Worm (Caenorhabditis elegans) whole organism, early embryonic: ENCODE data around the gene wrt-1.

Experiments
- B0310.2 ChIP-seq: sonication (generic microtip); optimal IDR thresholded peaks from 2 replicates; lab custom pipeline; 2016; ENCODE audit warnings: mild to moderate bottlenecking, missing genetic modification characterization, missing compliant biosample characterization
- ama-1 ChIP-seq: fragments of 150-350 bp; optimal IDR thresholded peaks from 2 replicates; lab custom pipeline; 2014
- hmbx-1 ChIP-seq: sonication (generic microtip); optimal IDR thresholded peaks from 2 replicates; lab custom pipeline; 2016; ENCODE audit warnings: mild to moderate bottlenecking, missing genetic modification characterization, missing compliant biosample characterization
- hmg-4 ChIP-seq: fragments of 200-800 bp; sonication (Bioruptor generic); optimal IDR thresholded peaks from 2 replicates; lab custom pipeline; 2018; ENCODE audit warnings: mild to moderate bottlenecking, missing genetic modification characterization, missing compliant biosample characterization

- no peak for TF ChIP-seq hmg-4 (GFP tag; lab: Kevin White, UChicago)
- TF ChIP-seq B0310.2 (tag; lab: Kevin White, UChicago): no peak
- no peak for TF ChIP-seq hmbx-1 (tag; lab: Kevin White, UChicago)
- no peak for TF ChIP-seq ama-1
These were observed 47.8 kb upstream of the wrt-1 start, which contains the start of gene cah-2 for ce11 chrII:7483009-7483408.
